Worm (Caenorhabditis elegans) whole organism, L2 larva: ENCODE results near the gene ccch-3.

Experiments used
- ama-1 ChIP-seq: fragments of 150-350 bp; optimal IDR thresholded peaks from 2 replicates; lab custom pipeline; 2018; ENCODE audit warnings: inconsistent platforms
- lin-11 ChIP-seq: fragments of 150-350 bp; sonication (generic microtip); optimal IDR thresholded peaks from 2 replicates; lab custom pipeline; 2014; ENCODE audit warnings: missing biosample characterization, missing genetic modification characterization, inconsistent platforms, mixed read lengths
- lin-39 ChIP-seq: fragments of 150-350 bp; optimal IDR thresholded peaks from 2 replicates; lab custom pipeline; 2014; ENCODE audit warnings: missing biosample characterization, missing genetic modification reagents, missing genetic modification characterization
- nhr-11 ChIP-seq: fragments of 150-350 bp; optimal IDR thresholded peaks from 2 replicates; lab custom pipeline; 2014; ENCODE audit warnings: missing biosample characterization, missing genetic modification characterization
- unc-55 ChIP-seq: fragments of 150-350 bp; sonication (generic microtip); optimal IDR thresholded peaks from 3 replicates; lab custom pipeline; 2014; ENCODE audit warnings: missing biosample characterization, missing genetic modification reagents, missing genetic modification characterization

ce11 chrV:12649213-12649612 is 10.3 kb downstream of the ccch-3 start, which contains the start of gene gpa-9:
- TF ChIP-seq ama-1 (lab: Kevin White, UChicago) (no peak), unc-55 (GFP tag; lab: Kevin White, UChicago) (no peak), lin-11 (tag; lab: Kevin White, UChicago) (no peak), nhr-11 (no peak), lin-39 (tag; lab: Kevin White, UChicago) (no peak)
